Worm (Caenorhabditis elegans) whole organism, L1 larva: ENCODE measurements around the gene Y39B6A.3.

ENCODE experiments used
- C04F5.9 ChIP-seq: sonication (generic microtip); optimal IDR thresholded peaks from 2 replicates; lab custom pipeline; 2016; ENCODE audit warnings: missing genetic modification characterization, missing compliant biosample characterization
- aha-1 ChIP-seq: fragments of 150-350 bp; optimal IDR thresholded peaks from 2 replicates; lab custom pipeline; 2014; ENCODE audit warnings: missing biosample characterization, missing genetic modification characterization
- ama-1 ChIP-seq: fragments of 150-350 bp; optimal IDR thresholded peaks from 2 replicates; lab custom pipeline; 2014
- nhr-237 ChIP-seq: fragments of 150-350 bp; optimal IDR thresholded peaks from 2 replicates; lab custom pipeline; 2014; ENCODE audit warnings: missing biosample characterization, missing genetic modification characterization
- nhr-77 ChIP-seq: fragments of 150-350 bp; optimal IDR thresholded peaks from 2 replicates; lab custom pipeline; 2014; ENCODE audit warnings: missing biosample characterization, missing genetic modification characterization
- nhr-85 ChIP-seq: sonication (generic microtip); peaks from one replicate; lab custom pipeline; 2016; ENCODE audit warnings: missing genetic modification characterization, inconsistent platforms, missing compliant biosample characterization
- skn-1 ChIP-seq: fragments of 150-350 bp; optimal IDR thresholded peaks from 2 replicates; lab custom pipeline; 2014; ENCODE audit warnings: missing biosample characterization, missing genetic modification characterization
- sox-4 ChIP-seq: sonication (generic microtip); optimal IDR thresholded peaks from 2 replicates; lab custom pipeline; 2016; ENCODE audit warnings: missing genetic modification characterization, missing compliant biosample characterization
- unc-130 ChIP-seq: fragments of 150-350 bp; optimal IDR thresholded peaks from 2 replicates; lab custom pipeline; 2017; ENCODE audit warnings: missing biosample characterization, missing genetic modification characterization, inconsistent platforms
- unc-62 ChIP-seq: fragments of 150-350 bp; optimal IDR thresholded peaks from 2 replicates; lab custom pipeline; 2014; ENCODE audit warnings: missing biosample characterization, missing genetic modification reagents, missing genetic modification characterization

ce11 chrV:19230413-19230812, 40.6 kb upstream of the Y39B6A.3 start, which contains the start of gene sqst-3:
- no peak for TF ChIP-seq nhr-237 (tag; lab: Kevin White, UChicago)
- TF ChIP-seq skn-1, result no peak
- TF ChIP-seq nhr-77 (tag; lab: Kevin White, UChicago), result no peak
- no peak for TF ChIP-seq unc-130
- TF ChIP-seq aha-1 (tag; lab: Kevin White, UChicago), result no peak
- no peak for TF ChIP-seq sox-4 (tag; lab: Kevin White, UChicago)
- no peak for TF ChIP-seq ama-1 (lab: Kevin White, UChicago)
- no peak for TF ChIP-seq unc-62 (GFP tag; lab: Kevin White, UChicago)
- no peak for TF ChIP-seq C04F5.9 (tag; lab: Kevin White, UChicago)
- no peak for TF ChIP-seq nhr-85 (tag; lab: Kevin White, UChicago)
